Worm (Caenorhabditis elegans) whole organism, L4 larva: ENCODE measurements around the gene lact-6.
A peak's percentile ranks its signal among the peaks of the same experiment; 100 is the strongest.

Experiments used
- ceh-32 ChIP-seq: sonication (generic microtip); optimal IDR thresholded peaks from 2 replicates; lab custom pipeline; 2016; ENCODE audit warnings: mild to moderate bottlenecking, missing genetic modification characterization, missing compliant biosample characterization; ENCODE audit not compliant: poor library complexity
- nhr-28 ChIP-seq: fragments of 150-350 bp; optimal IDR thresholded peaks from 2 replicates; lab custom pipeline; 2014; ENCODE audit warnings: missing biosample characterization, missing genetic modification characterization

Gene lact-6

DNA sequence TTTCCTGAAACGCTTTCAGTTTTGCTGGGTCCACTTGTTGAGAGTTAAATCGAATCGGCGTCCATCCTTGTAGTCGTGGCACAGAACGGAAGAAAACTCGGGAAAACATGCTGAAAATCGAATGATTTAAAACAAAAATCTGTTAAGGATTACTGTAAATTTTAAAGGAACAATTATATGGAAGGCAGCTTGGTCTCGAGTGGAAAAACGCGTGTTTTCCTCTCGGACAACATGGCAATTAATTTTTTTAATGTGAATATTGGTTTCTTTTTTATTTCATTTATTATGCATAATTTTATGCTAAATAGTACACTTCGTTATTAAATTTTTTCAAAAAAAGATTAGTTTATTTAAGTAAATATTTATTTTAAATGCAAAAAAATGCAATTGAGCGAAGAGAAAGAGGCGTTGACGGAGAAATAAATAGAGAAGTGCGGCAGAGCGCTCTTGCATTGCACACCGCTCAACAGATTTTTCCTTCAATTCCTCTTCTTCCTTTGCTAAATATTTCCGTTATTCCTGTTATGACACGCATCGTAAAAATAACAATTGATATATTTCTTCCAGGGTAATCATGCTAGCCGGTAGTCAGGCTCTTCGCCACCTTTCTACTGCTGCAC, 51.0 kb downstream of the lact-6 start, which contains the start of the genes C30H6.9 and dlat-2 (continued):
- no peak for TF ChIP-seq ceh-32 (tag; lab: Kevin White, UChicago)
- peak; percentile 28 for TF ChIP-seq nhr-28 (tag; lab: Kevin White, UChicago)
